Worm (Caenorhabditis elegans) whole organism, L2 larva: ENCODE measurements around the gene moc-5.

ENCODE experiments used
- F13H6.1 ChIP-seq: sonication (generic microtip); optimal IDR thresholded peaks from 2 replicates; lab custom pipeline; 2016; ENCODE audit warnings: missing genetic modification characterization, missing compliant biosample characterization
- Y55F3AM.14 ChIP-seq: fragments of 200-800 bp; sonication (Bioruptor generic); optimal IDR thresholded peaks from 2 replicates; lab custom pipeline; 2018; ENCODE audit warnings: mild to moderate bottlenecking, missing genetic modification characterization, missing compliant biosample characterization
- alr-1 ChIP-seq: fragments of 150-350 bp; optimal IDR thresholded peaks from 2 replicates; lab custom pipeline; 2014; ENCODE audit warnings: missing biosample characterization, missing genetic modification characterization
- ama-1 ChIP-seq: fragments of 150-350 bp; optimal IDR thresholded peaks from 2 replicates; lab custom pipeline; 2018; ENCODE audit warnings: inconsistent platforms
- ceh-82 ChIP-seq: fragments of 150-350 bp; optimal IDR thresholded peaks from 2 replicates; lab custom pipeline; 2014; ENCODE audit warnings: missing biosample characterization, missing genetic modification characterization
- crh-2 ChIP-seq: sonication (generic microtip); optimal IDR thresholded peaks from 2 replicates; lab custom pipeline; 2017; ENCODE audit warnings: missing biosample characterization, missing genetic modification characterization
- dmd-4 ChIP-seq: sonication (generic microtip); optimal IDR thresholded peaks from 2 replicates; lab custom pipeline; 2017; ENCODE audit warnings: missing biosample characterization, missing genetic modification characterization
- egl-27 ChIP-seq: sonication (generic microtip); optimal IDR thresholded peaks from 3 replicates; lab custom pipeline; 2017; ENCODE audit warnings: missing biosample characterization, missing genetic modification reagents, missing genetic modification characterization
- elt-1 ChIP-seq: fragments of 150-350 bp; optimal IDR thresholded peaks from 2 replicates; lab custom pipeline; 2014; ENCODE audit warnings: missing biosample characterization, missing genetic modification characterization
- elt-3 ChIP-seq: sonication (generic microtip); optimal IDR thresholded peaks from 2 replicates; lab custom pipeline; 2017; ENCODE audit warnings: missing biosample characterization, missing genetic modification characterization
- fos-1 ChIP-seq: fragments of 150-350 bp; optimal IDR thresholded peaks from 2 replicates; lab custom pipeline; 2014; ENCODE audit warnings: missing biosample characterization, missing genetic modification characterization
- gmeb-1 ChIP-seq: fragments of 150-350 bp; optimal IDR thresholded peaks from 2 replicates; lab custom pipeline; 2014; ENCODE audit warnings: missing biosample characterization, missing genetic modification characterization
- lin-13 ChIP-seq: fragments of 150-350 bp; optimal IDR thresholded peaks from 2 replicates; lab custom pipeline; 2014; ENCODE audit warnings: missing biosample characterization, missing genetic modification reagents, missing genetic modification characterization
- lin-39 ChIP-seq: fragments of 150-350 bp; optimal IDR thresholded peaks from 2 replicates; lab custom pipeline; 2014; ENCODE audit warnings: missing biosample characterization, missing genetic modification reagents, missing genetic modification characterization
- lsy-2 ChIP-seq, 2 experiments: fragments of 150-350 bp in 1 of 2; sonication (generic microtip) in 1 of 2; optimal IDR thresholded peaks; 2 replicates each; lab custom pipeline; 2014 to 2017; ENCODE audit warnings: missing biosample characterization in 2 of 2, missing genetic modification characterization in 2 of 2
- mab-5 ChIP-seq: fragments of 150-350 bp; optimal IDR thresholded peaks from 2 replicates; lab custom pipeline; 2014; ENCODE audit warnings: missing biosample characterization, missing genetic modification characterization
- mbf-1 ChIP-seq: sonication (generic microtip); optimal IDR thresholded peaks from 2 replicates; lab custom pipeline; 2017; ENCODE audit warnings: missing biosample characterization, missing genetic modification characterization
- mdl-1 ChIP-seq, 2 experiments: fragments of 150-350 bp in 1 of 2; sonication (generic microtip) in 1 of 2; optimal IDR thresholded peaks; 2 replicates each; lab custom pipeline; 2017; ENCODE audit warnings: missing biosample characterization in 2 of 2, missing genetic modification characterization in 2 of 2
- nhr-11 ChIP-seq: fragments of 150-350 bp; optimal IDR thresholded peaks from 2 replicates; lab custom pipeline; 2014; ENCODE audit warnings: missing biosample characterization, missing genetic modification characterization
- nhr-12 ChIP-seq: fragments of 150-350 bp; optimal IDR thresholded peaks from 2 replicates; lab custom pipeline; 2014; ENCODE audit warnings: missing biosample characterization, missing genetic modification characterization
- nhr-129 ChIP-seq: fragments of 150-350 bp; optimal IDR thresholded peaks from 2 replicates; lab custom pipeline; 2014; ENCODE audit warnings: missing biosample characterization, missing genetic modification characterization
- nhr-21 ChIP-seq: fragments of 150-350 bp; optimal IDR thresholded peaks from 2 replicates; lab custom pipeline; 2014; ENCODE audit warnings: missing biosample characterization, missing genetic modification characterization
- nhr-6 ChIP-seq: fragments of 150-350 bp; optimal IDR thresholded peaks from 2 replicates; lab custom pipeline; 2014; ENCODE audit warnings: missing biosample characterization, missing genetic modification characterization
- nhr-77 ChIP-seq: fragments of 150-350 bp; optimal IDR thresholded peaks from 2 replicates; lab custom pipeline; 2014; ENCODE audit warnings: missing biosample characterization, missing genetic modification characterization
- peb-1 ChIP-seq: fragments of 150-350 bp; optimal IDR thresholded peaks from 2 replicates; lab custom pipeline; 2014; ENCODE audit warnings: missing biosample characterization, missing genetic modification characterization
- skn-1 ChIP-seq: sonication (generic microtip); optimal IDR thresholded peaks from 2 replicates; lab custom pipeline; 2017; ENCODE audit warnings: missing biosample characterization, missing genetic modification characterization
- sma-3 ChIP-seq: sonication (generic microtip); optimal IDR thresholded peaks from 2 replicates; lab custom pipeline; 2016; ENCODE audit warnings: missing genetic modification reagents, missing genetic modification characterization, missing compliant biosample characterization
- sma-9 ChIP-seq, 2 experiments: fragments of 150-350 bp in 1 of 2; sonication (generic microtip) in 1 of 2; optimal IDR thresholded peaks; 2 replicates each; lab custom pipeline; 2014 to 2016; ENCODE audit warnings: missing genetic modification characterization in 2 of 2, mild to moderate bottlenecking in 1 of 2, missing biosample characterization in 1 of 2, missing compliant biosample characterization in 1 of 2, missing genetic modification reagents in 1 of 2, moderate library complexity in 1 of 2
- snpc-4 ChIP-seq: fragments of 150-350 bp; optimal IDR thresholded peaks from 2 replicates; lab custom pipeline; 2014; ENCODE audit warnings: missing biosample characterization, missing genetic modification characterization
- unc-39 ChIP-seq: fragments of 150-350 bp; optimal IDR thresholded peaks from 2 replicates; lab custom pipeline; 2014; ENCODE audit warnings: missing biosample characterization, missing genetic modification characterization
- unc-62 ChIP-seq: fragments of 150-350 bp; optimal IDR thresholded peaks from 2 replicates; lab custom pipeline; 2014; ENCODE audit warnings: missing biosample characterization, missing genetic modification reagents, missing genetic modification characterization
- ztf-1 ChIP-seq: fragments of 200-800 bp; sonication (Bioruptor generic); conservative IDR thresholded peaks from 2 replicates; pipeline ENCODE4 v1.3.6; 2022; ENCODE audit warnings: missing genetic modification characterization, missing compliant biosample characterization
- ztf-11 ChIP-seq: sonication (generic microtip); optimal IDR thresholded peaks from 2 replicates; lab custom pipeline; 2017; ENCODE audit warnings: missing biosample characterization, missing genetic modification characterization
- ztf-4 ChIP-seq: fragments of 150-350 bp; optimal IDR thresholded peaks from 2 replicates; lab custom pipeline; 2014; ENCODE audit warnings: missing biosample characterization, missing genetic modification characterization

The moc-5 gene

DNA sequence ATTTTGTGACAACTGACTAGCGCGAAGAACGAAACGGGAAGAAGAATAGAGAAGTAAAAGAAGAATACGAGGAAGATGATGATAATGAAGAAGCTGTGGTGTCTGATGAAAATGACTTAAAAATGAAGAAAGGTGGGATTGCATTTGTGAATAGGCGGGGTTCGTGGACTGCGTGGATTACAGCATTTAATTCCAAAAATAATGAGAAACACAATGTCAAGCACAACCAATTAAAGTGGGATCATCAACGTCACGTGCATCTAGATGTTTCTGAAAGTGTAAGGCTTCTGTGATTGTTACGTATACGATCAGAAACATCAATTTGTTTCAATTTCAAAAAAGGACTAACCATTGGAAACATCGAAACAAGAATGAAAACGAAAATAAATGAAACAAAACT lies 11.1 kb upstream of the moc-5 start, which contains the start of gene glb-17:
Gene glb-17, minus strand, starts transcription at position 101 of the 400 bp plus-strand sequence.
- TF ChIP-seq peb-1 (tag; lab: Kevin White, UChicago), result no peak
- no peak for TF ChIP-seq nhr-21 (tag; lab: Kevin White, UChicago)

- no peak for TF ChIP-seq skn-1 (tag; lab: Kevin White, UChicago)
- TF ChIP-seq mdl-1 (tag; optimal IDR thresholded peaks at IDR 0.05; lab: Kevin White, UChicago), result no peak
- no peak for TF ChIP-seq nhr-12 (tag; lab: Kevin White, UChicago)
- no peak for TF ChIP-seq egl-27 (tag; lab: Kevin White, UChicago)
- no peak for TF ChIP-seq ztf-11
- TF ChIP-seq fos-1 (tag; lab: Kevin White, UChicago), result peak; percentile 36
- TF ChIP-seq peb-1 (tag; lab: Kevin White, UChicago), result no peak
- no peak for TF ChIP-seq elt-1
- TF ChIP-seq snpc-4 (tag; lab: Kevin White, UChicago), result no peak
- no peak for TF ChIP-seq unc-62
- TF ChIP-seq gmeb-1 (tag; lab: Kevin White, UChicago), result peak; percentile 22
- TF ChIP-seq, all 48 proteins: peak for 2
Observed at ce11 chrX:9568574-9568973, 2.8 kb upstream of the moc-5 start.

- TF ChIP-seq peb-1 (tag; lab: Kevin White, UChicago), result no peak
- TF ChIP-seq egl-27 (tag; lab: Kevin White, UChicago), result no peak
- TF ChIP-seq nhr-129 (tag; lab: Kevin White, UChicago), result no peak
- no peak for TF ChIP-seq dmd-4 (tag; lab: Kevin White, UChicago)
- no peak for TF ChIP-seq nhr-12 (tag; lab: Kevin White, UChicago)
- TF ChIP-seq elt-1, result no peak
- no peak for TF ChIP-seq lsy-2 (tag; optimal IDR thresholded peaks at IDR 0.05; lab: Kevin White, UChicago)
- no peak for TF ChIP-seq nhr-77 (tag; lab: Kevin White, UChicago)
- TF ChIP-seq Y55F3AM.14 (GFP tag; lab: Kevin White, UChicago), result no peak
- TF ChIP-seq sma-3 (GFP tag; lab: Kevin White, UChicago), result no peak
- TF ChIP-seq snpc-4 (tag; lab: Kevin White, UChicago), result no peak
- TF ChIP-seq mab-5 (tag; lab: Kevin White, UChicago), result no peak
- no peak for TF ChIP-seq nhr-6
- TF ChIP-seq lin-13 (GFP tag; lab: Kevin White, UChicago), result no peak
- no peak for TF ChIP-seq mbf-1 (tag; lab: Kevin White, UChicago)
- TF ChIP-seq ama-1 (lab: Kevin White, UChicago), result no peak
- TF ChIP-seq lin-39 (tag; lab: Kevin White, UChicago), result no peak
Observed at ce11 chrX:9566429-9566828, 648 bp upstream of the moc-5 start, which contains the start of gene F49E2.2. Gene F49E2.2, plus strand, starts transcription at chrX:9566729.

- TF ChIP-seq crh-2 (tag; lab: Kevin White, UChicago) (peak; percentile 46), F13H6.1 (tag; lab: Kevin White, UChicago) (peak; percentile 22), ztf-1 (GFP tag; lab: Robert Waterston, UW) (no peak), ama-1 (lab: Kevin White, UChicago) (peak; percentile 49), fos-1 (tag; lab: Kevin White, UChicago) (peak; percentile 10), sma-9 (GFP tag; optimal IDR thresholded peaks at IDR 0.05; lab: Kevin White, UChicago) (peak; percentile 23), sma-9 (tag; optimal IDR thresholded peaks at IDR 0.05; lab: Kevin White, UChicago) (no peak), lsy-2 (tag; optimal IDR thresholded peaks at IDR 0.05; lab: Kevin White, UChicago) (peak in 1 of 2 experiments; percentile 16), nhr-11 (no peak), gmeb-1 (tag; lab: Kevin White, UChicago) (peak; percentile 3), sma-3 (GFP tag; lab: Kevin White, UChicago) (peak; percentile 19), nhr-129 (tag; lab: Kevin White, UChicago) (peak; percentile 34), nhr-21 (tag; lab: Kevin White, UChicago) (peak; percentile 10), nhr-6 (peak; percentile 2), elt-1 (no peak), ztf-4 (peak; percentile 8)
Observed at ce11 chrX:9560931-9561330, 4.8 kb downstream of the moc-5 start.

- no peak for TF ChIP-seq ceh-82 (tag; lab: Kevin White, UChicago)
- TF ChIP-seq, all 48 proteins: peak for 0
Observed at ce11 chrX:9556038-9556437, 9.7 kb downstream of the moc-5 start.

DNA sequence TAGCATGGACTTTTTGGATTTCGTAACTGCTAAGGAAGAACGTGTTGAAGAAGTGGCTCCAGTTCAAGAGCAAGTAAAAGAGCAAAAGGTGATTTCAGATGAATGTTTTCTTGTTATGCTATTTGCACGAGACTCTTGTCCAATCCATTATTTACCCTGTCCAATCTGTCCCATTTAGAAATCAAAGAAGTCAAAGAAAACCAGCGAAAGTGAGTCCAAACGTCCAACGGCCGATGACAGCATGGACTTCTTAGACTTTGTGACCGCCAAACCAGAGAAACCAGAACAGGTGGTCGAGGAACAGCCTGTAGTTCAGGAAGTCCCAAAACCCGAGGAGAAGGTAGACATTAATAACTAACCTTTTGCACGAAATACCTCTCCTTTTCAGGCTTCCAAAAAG lies 10.5 kb downstream of the moc-5 start:
- TF ChIP-seq peb-1 (tag; lab: Kevin White, UChicago) (no peak), elt-3 (tag; lab: Kevin White, UChicago) (no peak), egl-27 (tag; lab: Kevin White, UChicago) (no peak), mab-5 (tag; lab: Kevin White, UChicago) (no peak), mbf-1 (tag; lab: Kevin White, UChicago) (no peak), unc-39 (tag; lab: Kevin White, UChicago) (no peak), ztf-4 (no peak), ama-1 (lab: Kevin White, UChicago) (no peak), alr-1 (tag; lab: Kevin White, UChicago) (no peak)
